Worm (Caenorhabditis elegans) whole organism, L1 larva: ENCODE measurements around the gene C55C3.8.

ENCODE experiments used
- alr-1 ChIP-seq: fragments of 200-800 bp; sonication (Bioruptor generic); optimal IDR thresholded peaks from 2 replicates; lab custom pipeline; 2018; ENCODE audit warnings: borderline replicate concordance, mild to moderate bottlenecking, missing genetic modification characterization, missing compliant biosample characterization
- rnt-1 ChIP-seq: sonication (generic microtip); optimal IDR thresholded peaks from 2 replicates; lab custom pipeline; 2016; ENCODE audit warnings: mild to moderate bottlenecking, missing genetic modification characterization, moderate library complexity, missing compliant biosample characterization

ce11 chrIV:5645514-5646052, 45.2 kb upstream of the C55C3.8 start, which contains the start of the genes srd-8 and B0547.2:
- TF ChIP-seq rnt-1 (tag; lab: Kevin White, UChicago) (no peak), alr-1 (no peak)
